Fruit fly (Drosophila melanogaster) whole organism, embryonic: ENCODE measurements around the gene CG15880.

Source experiments
- C15 ChIP-seq: fragments of 200-800 bp; sonication (Bioruptor generic); IDR thresholded peaks from 3 replicates; pipeline ENCODE4 v1.3.6; 2022; ENCODE audit warnings: missing biosample characterization, missing genetic modification characterization
- CG16779 ChIP-seq: fragments of 200-800 bp; sonication (Bioruptor generic); IDR thresholded peaks from 2 replicates; pipeline ENCODE4 v1.3.6; 2022; ENCODE audit warnings: missing biosample characterization, missing genetic modification characterization
- CG5245 ChIP-seq: fragments of 200-800 bp; sonication (Bioruptor generic); optimal IDR thresholded peaks from 3 replicates; lab custom pipeline; 2016; ENCODE audit warnings: missing biosample characterization, missing genetic modification characterization
- CG5953 ChIP-seq: fragments of 200-800 bp; sonication (Bioruptor generic); IDR thresholded peaks from 2 replicates; pipeline ENCODE4 v1.3.6; 2022; ENCODE audit warnings: missing biosample characterization, missing genetic modification characterization
- Ssrp ChIP-seq: fragments of 200-800 bp; sonication (Bioruptor generic); optimal IDR thresholded peaks from 2 replicates; lab custom pipeline; 2018; ENCODE audit warnings: missing biosample characterization, mild to moderate bottlenecking, missing genetic modification characterization, moderate library complexity
- jing ChIP-seq: fragments of 200-800 bp; sonication (Bioruptor generic); optimal IDR thresholded peaks from 2 replicates; lab custom pipeline; 2018; ENCODE audit warnings: missing biosample characterization, mild to moderate bottlenecking, missing genetic modification characterization
- knrl ChIP-seq: fragments of 200-800 bp; sonication (Bioruptor generic); IDR thresholded peaks from 3 replicates; pipeline ENCODE4 v1.3.6; 2022; ENCODE audit warnings: missing biosample characterization, missing genetic modification characterization; ENCODE audit not compliant: partially characterized antibody

DNA sequence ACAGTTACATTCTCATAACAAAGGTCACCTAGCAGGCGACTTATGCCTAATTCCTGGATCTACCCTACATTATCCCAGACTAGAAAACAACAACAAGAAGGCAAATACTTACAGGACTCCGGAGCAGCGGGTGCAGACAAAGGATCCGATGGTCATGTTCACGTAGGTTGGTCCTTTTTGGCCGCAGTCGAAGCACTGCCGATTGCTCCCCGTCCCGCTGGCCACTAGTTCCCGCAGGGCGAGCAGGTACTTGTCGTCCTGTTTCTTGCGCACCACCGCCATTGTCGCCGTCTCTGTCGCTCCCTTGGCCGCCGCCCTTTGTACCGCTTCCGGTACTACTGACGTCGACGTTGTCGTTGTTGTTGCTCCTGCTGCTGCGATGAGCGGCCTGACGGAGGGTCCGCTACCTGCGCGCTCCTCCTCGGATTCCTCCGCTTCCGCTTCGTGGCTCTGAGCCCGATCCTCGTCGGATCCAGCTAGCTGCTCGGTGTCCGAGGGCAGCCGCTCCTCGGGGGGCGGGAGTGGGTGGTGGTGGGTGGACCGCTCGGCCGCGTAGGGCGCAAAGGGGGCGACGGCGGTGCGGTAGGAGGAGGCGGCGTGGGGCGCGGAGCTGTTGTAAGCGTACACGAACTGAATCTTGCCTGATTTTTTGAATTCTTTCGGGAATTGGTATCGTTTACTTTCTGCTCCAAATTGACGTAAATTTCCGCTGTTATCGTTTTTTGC lies 32.2 kb upstream of the CG15880 start:
- TF ChIP-seq CG5953 (GFP tag; lab: Robert Waterston, UW), result no peak
- no peak for TF ChIP-seq CG16779 (GFP tag; lab: Robert Waterston, UW)
- TF ChIP-seq knrl, result no peak
- no peak for TF ChIP-seq C15 (GFP tag; lab: Robert Waterston, UW)
- TF ChIP-seq jing, result no peak
- no peak for TF ChIP-seq Ssrp
- TF ChIP-seq CG5245, result no peak
